Worm (Caenorhabditis elegans) whole organism, L1 larva: Measurements from ENCODE around the gene C29A12.22.

Experiments
- ceh-90 ChIP-seq: sonication (generic microtip); optimal IDR thresholded peaks from 2 replicates; lab custom pipeline; 2016; ENCODE audit warnings: missing genetic modification characterization, missing compliant biosample characterization
- lin-13 ChIP-seq: fragments of 150-350 bp; optimal IDR thresholded peaks from 2 replicates; lab custom pipeline; 2014; ENCODE audit warnings: missing biosample characterization, missing genetic modification reagents, missing genetic modification characterization
- mab-9 ChIP-seq: fragments of 200-800 bp; sonication (Bioruptor generic); IDR thresholded peaks from 2 replicates; pipeline ENCODE4 v1.3.6; 2022; ENCODE audit warnings: missing genetic modification reagents, missing genetic modification characterization, missing compliant biosample characterization
- nhr-76 ChIP-seq: sonication (generic microtip); optimal IDR thresholded peaks from 2 replicates; lab custom pipeline; 2017; ENCODE audit warnings: missing biosample characterization, missing genetic modification characterization
- nhr-77 ChIP-seq: fragments of 150-350 bp; optimal IDR thresholded peaks from 2 replicates; lab custom pipeline; 2014; ENCODE audit warnings: missing biosample characterization, missing genetic modification characterization
- nhr-90 ChIP-seq: sonication (generic microtip); optimal IDR thresholded peaks from 2 replicates; lab custom pipeline; 2016; ENCODE audit warnings: mild to moderate bottlenecking, missing genetic modification characterization, missing compliant biosample characterization; ENCODE audit not compliant: poor library complexity
- tbx-2 ChIP-seq: sonication (generic microtip); optimal IDR thresholded peaks from 2 replicates; lab custom pipeline; 2016; ENCODE audit warnings: missing genetic modification characterization, missing compliant biosample characterization
- ztf-11 ChIP-seq, 2 experiments: sonication (generic microtip); optimal IDR thresholded peaks; 2 replicates each; lab custom pipeline; 2016 to 2017; ENCODE audit warnings: missing genetic modification characterization in 2 of 2, missing biosample characterization in 1 of 2, missing compliant biosample characterization in 1 of 2

- TF ChIP-seq ceh-90 (tag; lab: Kevin White, UChicago) (no peak), lin-13 (GFP tag; lab: Kevin White, UChicago) (no peak), nhr-77 (tag; lab: Kevin White, UChicago) (no peak), mab-9 (GFP tag; lab: Robert Waterston, UW) (no peak), ztf-11 (tag; optimal IDR thresholded peaks at IDR 0.05; lab: Kevin White, UChicago) (no peak), nhr-76 (tag; lab: Kevin White, UChicago) (no peak), nhr-90 (tag; lab: Kevin White, UChicago) (no peak), tbx-2 (no peak)
These were observed 16.4 kb upstream of the C29A12.22 start, which contains the start of gene D1054.19 for ce11 chrV:10795494-10795893.
